Fruit fly (Drosophila melanogaster) whole organism, embryonic: Measurements from ENCODE around the gene CG4820.

Source experiments
- Ada2b ChIP-seq: fragments of 200-800 bp; sonication (Bioruptor generic); IDR thresholded peaks from 2 replicates; pipeline ENCODE4 v1.3.6; 2022; ENCODE audit warnings: missing biosample characterization, missing genetic modification characterization
- CG10209 ChIP-seq: fragments of 200-800 bp; sonication (Bioruptor generic); optimal IDR thresholded peaks from 3 replicates; lab custom pipeline; 2017; ENCODE audit warnings: missing biosample characterization, mild to moderate bottlenecking, missing genetic modification characterization, missing genetic modification reagents
- CG10321 ChIP-seq: fragments of 200-800 bp; sonication (Bioruptor generic); IDR thresholded peaks from 2 replicates; pipeline ENCODE4 v1.3.6; 2022; ENCODE audit warnings: missing biosample characterization, missing genetic modification characterization
- CG10431 ChIP-seq: fragments of 200-800 bp; sonication (Bioruptor generic); optimal IDR thresholded peaks from 3 replicates; lab custom pipeline; 2018; ENCODE audit warnings: missing biosample characterization, mild to moderate bottlenecking, missing genetic modification characterization
- CG11085 ChIP-seq: fragments of 200-800 bp; sonication (Bioruptor generic); IDR thresholded peaks from 2 replicates; pipeline ENCODE4 v1.3.6; 2022; ENCODE audit warnings: missing biosample characterization, missing genetic modification characterization
- CG11696 ChIP-seq: fragments of 200-800 bp; sonication (Bioruptor generic); IDR thresholded peaks from 2 replicates; pipeline ENCODE4 v1.3.6; 2022; ENCODE audit warnings: missing biosample characterization, missing genetic modification characterization
- CG12236 ChIP-seq: fragments of 200-800 bp; sonication (Bioruptor generic); optimal IDR thresholded peaks from 2 replicates; lab custom pipeline; 2016; ENCODE audit warnings: missing biosample characterization, missing genetic modification characterization
- CG1233 ChIP-seq: fragments of 200-800 bp; sonication (Bioruptor generic); optimal IDR thresholded peaks from 4 replicates; lab custom pipeline; 2018; ENCODE audit warnings: missing biosample characterization, mild to moderate bottlenecking, missing genetic modification characterization
- CG12659 ChIP-seq: fragments of 200-800 bp; sonication (Bioruptor generic); optimal IDR thresholded peaks from 3 replicates; lab custom pipeline; 2017; ENCODE audit warnings: mild to moderate bottlenecking, missing biosample characterization, missing genetic modification reagents, missing genetic modification characterization
- CG13296 ChIP-seq: fragments of 200-800 bp; sonication (Bioruptor generic); optimal IDR thresholded peaks from 3 replicates; lab custom pipeline; 2018; ENCODE audit warnings: missing biosample characterization, mild to moderate bottlenecking, missing genetic modification characterization
- CG15011 ChIP-seq: fragments of 200-800 bp; sonication (Bioruptor generic); optimal IDR thresholded peaks from 3 replicates; lab custom pipeline; 2018; ENCODE audit warnings: missing biosample characterization, mild to moderate bottlenecking, missing genetic modification characterization
- CG1602 ChIP-seq: fragments of 200-800 bp; sonication (Bioruptor generic); optimal IDR thresholded peaks from 3 replicates; lab custom pipeline; 2016; ENCODE audit warnings: missing biosample characterization, missing genetic modification characterization
- CG17359 ChIP-seq: fragments of 200-800 bp; sonication (Bioruptor generic); optimal IDR thresholded peaks from 3 replicates; lab custom pipeline; 2018; ENCODE audit warnings: missing biosample characterization, mild to moderate bottlenecking, missing genetic modification characterization, moderate library complexity
- CG17829 ChIP-seq: fragments of 200-800 bp; optimal IDR thresholded peaks from 2 replicates; lab custom pipeline; 2019; ENCODE audit warnings: missing biosample characterization, mild to moderate bottlenecking, missing genetic modification characterization, moderate library complexity
- CG1832 ChIP-seq: fragments of 200-800 bp; sonication (Bioruptor generic); optimal IDR thresholded peaks from 2 replicates; lab custom pipeline; 2017; ENCODE audit warnings: missing biosample characterization, mild to moderate bottlenecking, missing genetic modification characterization, inconsistent platforms
- CG18619 ChIP-seq: fragments of 200-800 bp; sonication (Bioruptor generic); optimal IDR thresholded peaks from 3 replicates; lab custom pipeline; 2017; ENCODE audit warnings: missing biosample characterization, mild to moderate bottlenecking, missing genetic modification characterization
- CG30020 ChIP-seq: fragments of 200-800 bp; optimal IDR thresholded peaks from 2 replicates; lab custom pipeline; 2019; ENCODE audit warnings: missing biosample characterization, mild to moderate bottlenecking, missing genetic modification characterization, moderate library complexity
- CG31441 ChIP-seq: fragments of 200-800 bp; sonication (Bioruptor generic); IDR thresholded peaks from 2 replicates; pipeline ENCODE4 v1.3.6; 2022; ENCODE audit warnings: missing biosample characterization, missing genetic modification characterization
- CG34376 ChIP-seq: fragments of 200-800 bp; sonication (Bioruptor generic); optimal IDR thresholded peaks from 2 replicates; lab custom pipeline; 2018; ENCODE audit warnings: missing biosample characterization, mild to moderate bottlenecking, missing genetic modification characterization
- CG3847 ChIP-seq: fragments of 200-800 bp; sonication (Bioruptor generic); IDR thresholded peaks from 2 replicates; pipeline ENCODE4 v1.3.6; 2022; ENCODE audit warnings: missing biosample characterization, missing genetic modification characterization
- CG6854 ChIP-seq: fragments of 200-800 bp; sonication (Bioruptor generic); optimal IDR thresholded peaks from 3 replicates; lab custom pipeline; 2017; ENCODE audit warnings: missing biosample characterization, mild to moderate bottlenecking, missing genetic modification characterization
- CG7372 ChIP-seq: fragments of 200-800 bp; sonication (Bioruptor generic); IDR thresholded peaks from 2 replicates; pipeline ENCODE4 v1.3.6; 2022; ENCODE audit warnings: missing biosample characterization, missing genetic modification characterization
- CG8290 ChIP-seq, 3 experiments: fragments of 200-800 bp; sonication (Bioruptor generic); optimal IDR thresholded peaks; 2 replicates each; lab custom pipeline; 2016 to 2019; ENCODE audit warnings: missing biosample characterization in 3 of 3, missing genetic modification characterization in 3 of 3, mild to moderate bottlenecking in 2 of 3, moderate library complexity in 1 of 3
- CG8359 ChIP-seq: fragments of 200-800 bp; sonication (Bioruptor generic); optimal IDR thresholded peaks from 2 replicates; lab custom pipeline; 2017; ENCODE audit warnings: missing biosample characterization, mild to moderate bottlenecking, missing genetic modification characterization, borderline replicate concordance
- CG9797 ChIP-seq: fragments of 200-800 bp; sonication (Bioruptor generic); optimal IDR thresholded peaks from 3 replicates; lab custom pipeline; 2018; ENCODE audit warnings: missing biosample characterization, mild to moderate bottlenecking, missing genetic modification characterization
- CG9876 ChIP-seq: fragments of 200-800 bp; sonication (Bioruptor generic); optimal IDR thresholded peaks from 2 replicates; lab custom pipeline; 2016; ENCODE audit warnings: missing biosample characterization, missing genetic modification characterization
- Dek ChIP-seq: fragments of 200-800 bp; sonication (Bioruptor generic); optimal IDR thresholded peaks from 3 replicates; lab custom pipeline; 2019; ENCODE audit warnings: missing biosample characterization, mild to moderate bottlenecking, missing genetic modification characterization, moderate library complexity
- Dp ChIP-seq: fragments of 200-800 bp; sonication (Bioruptor generic); optimal IDR thresholded peaks from 2 replicates; lab custom pipeline; 2018; ENCODE audit warnings: missing biosample characterization, mild to moderate bottlenecking, missing genetic modification characterization, moderate library complexity
- Hey ChIP-seq: fragments of 200-800 bp; sonication (Bioruptor generic); optimal IDR thresholded peaks from 3 replicates; lab custom pipeline; 2018; ENCODE audit warnings: missing biosample characterization, mild to moderate bottlenecking, missing genetic modification characterization
- Oli ChIP-seq: fragments of 200-800 bp; sonication (Bioruptor generic); optimal IDR thresholded peaks from 2 replicates; lab custom pipeline; 2018; ENCODE audit warnings: missing biosample characterization, mild to moderate bottlenecking, missing genetic modification characterization, moderate library complexity
- Sox102F ChIP-seq: fragments of 200-800 bp; sonication (Bioruptor generic); optimal IDR thresholded peaks from 2 replicates; lab custom pipeline; 2018; ENCODE audit warnings: missing biosample characterization, mild to moderate bottlenecking, missing genetic modification characterization, moderate library complexity
- Sry-β ChIP-seq: fragments of 200-800 bp; sonication (Bioruptor generic); optimal IDR thresholded peaks from 2 replicates; lab custom pipeline; 2018; ENCODE audit warnings: missing biosample characterization, mild to moderate bottlenecking, missing genetic modification characterization, moderate library complexity
- amos ChIP-seq: fragments of 200-800 bp; sonication (Bioruptor generic); IDR thresholded peaks from 2 replicates; pipeline ENCODE4 v1.3.6; 2022; ENCODE audit warnings: missing biosample characterization, missing genetic modification characterization; ENCODE audit not compliant: partially characterized antibody
- en ChIP-seq: fragments of 200-800 bp; sonication (Bioruptor generic); optimal IDR thresholded peaks from 2 replicates; lab custom pipeline; 2016; ENCODE audit warnings: missing biosample characterization, missing genetic modification characterization
- eve ChIP-seq, 2 experiments: fragments of >200 bp; optimal IDR thresholded peaks; 2 replicates each; lab custom pipeline; 2017; ENCODE audit warnings: missing biosample characterization in 2 of 2, missing genetic modification characterization in 2 of 2
- gem ChIP-seq: fragments of 200-800 bp; sonication (Bioruptor generic); optimal IDR thresholded peaks from 2 replicates; lab custom pipeline; 2019; ENCODE audit warnings: missing biosample characterization, mild to moderate bottlenecking, missing genetic modification characterization, moderate library complexity
- gro ChIP-seq: fragments of 200-800 bp; sonication (Bioruptor generic); optimal IDR thresholded peaks from 2 replicates; lab custom pipeline; 2016; ENCODE audit warnings: missing biosample characterization, missing genetic modification characterization
- gsb ChIP-seq: fragments of 200-800 bp; sonication (Bioruptor generic); IDR thresholded peaks from 2 replicates; pipeline ENCODE4 v1.3.6; 2022; ENCODE audit warnings: missing biosample characterization, missing genetic modification characterization
- gt ChIP-seq: fragments of 200-800 bp; sonication (Bioruptor generic); IDR thresholded peaks from 2 replicates; pipeline ENCODE4 v1.3.6; 2022; ENCODE audit warnings: missing biosample characterization, missing genetic modification characterization
- hbn ChIP-seq: fragments of 200-800 bp; sonication (Bioruptor generic); IDR thresholded peaks from 2 replicates; pipeline ENCODE4 v1.3.6; 2022; ENCODE audit warnings: missing biosample characterization, missing genetic modification characterization; ENCODE audit not compliant: partially characterized antibody
- hth ChIP-seq: fragments of >200 bp; optimal IDR thresholded peaks from 2 replicates; lab custom pipeline; 2017; ENCODE audit warnings: inconsistent platforms
- knrl ChIP-seq: fragments of 200-800 bp; sonication (Bioruptor generic); IDR thresholded peaks from 3 replicates; pipeline ENCODE4 v1.3.6; 2022; ENCODE audit warnings: missing biosample characterization, missing genetic modification characterization; ENCODE audit not compliant: partially characterized antibody
- slp2 ChIP-seq: fragments of 200-800 bp; sonication (Bioruptor generic); optimal IDR thresholded peaks from 2 replicates; lab custom pipeline; 2016; ENCODE audit warnings: missing biosample characterization, missing genetic modification characterization
- sna ChIP-seq: fragments of 200-800 bp; sonication (Bioruptor generic); IDR thresholded peaks from 2 replicates; pipeline ENCODE4 v1.3.6; 2022; ENCODE audit warnings: missing biosample characterization, missing genetic modification characterization; ENCODE audit not compliant: partially characterized antibody
- sob ChIP-seq: fragments of 200-800 bp; sonication (Bioruptor generic); IDR thresholded peaks from 2 replicates; pipeline ENCODE4 v1.3.6; 2022; ENCODE audit warnings: missing biosample characterization, missing genetic modification characterization
- sug ChIP-seq: fragments of 200-800 bp; optimal IDR thresholded peaks from 2 replicates; lab custom pipeline; 2019; ENCODE audit warnings: missing biosample characterization, mild to moderate bottlenecking, missing genetic modification characterization, moderate library complexity
- tgo ChIP-seq: fragments of 200-800 bp; sonication (Bioruptor generic); IDR thresholded peaks from 3 replicates; pipeline ENCODE4 v1.3.6; 2022; ENCODE audit warnings: missing biosample characterization, missing genetic modification characterization
- usp ChIP-seq: fragments of >200 bp; optimal IDR thresholded peaks from 2 replicates; lab custom pipeline; 2017; ENCODE audit warnings: missing biosample characterization, missing genetic modification characterization
- vnd ChIP-seq: fragments of 200-800 bp; sonication (Bioruptor generic); IDR thresholded peaks from 3 replicates; pipeline ENCODE4 v1.3.6; 2022; ENCODE audit warnings: missing biosample characterization, missing genetic modification characterization; ENCODE audit not compliant: partially characterized antibody
- zfh1 ChIP-seq: fragments of 200-800 bp; sonication (Bioruptor generic); IDR thresholded peaks from 3 replicates; pipeline ENCODE4 v1.3.6; 2022; ENCODE audit warnings: missing biosample characterization, missing genetic modification characterization

Gene CG4820

dm6 chr3R:11200885-11201421 lies 15.4 kb upstream of the CG4820 start (continued):
- TF ChIP-seq CG1233 (GFP tag; lab: Kevin White, UChicago) (peak; percentile 58), gt (GFP tag; lab: Robert Waterston, UW) (no peak), CG11085 (GFP tag; lab: Robert Waterston, UW) (no peak), gsb (GFP tag; lab: Robert Waterston, UW) (no peak), CG17829 (no peak), CG30020 (tag; lab: Kevin White, UChicago) (no peak), sug (tag; lab: Kevin White, UChicago) (peak; percentile 74), sna (GFP tag; lab: Robert Waterston, UW) (no peak), Oli (tag; lab: Kevin White, UChicago) (peak; percentile 73), eve (GFP tag; optimal IDR thresholded peaks at IDR 0.05; lab: Kevin White, UChicago) (no peak), Sry-β (GFP tag; lab: Kevin White, UChicago) (no peak), CG11696 (GFP tag; lab: Robert Waterston, UW) (no peak), CG10209 (peak; percentile 55), CG18619 (GFP tag; lab: Kevin White, UChicago) (peak; percentile 56), CG9876 (GFP tag; lab: Kevin White, UChicago) (no peak), CG17359 (tag; lab: Kevin White, UChicago) (peak; percentile 55), tgo (GFP tag; lab: Robert Waterston, UW) (peak; percentile 61; the same call in 2 of the 3 replicates), CG9797 (GFP tag; lab: Kevin White, UChicago) (no peak), knrl (GFP tag; lab: Robert Waterston, UW) (no peak), zfh1 (GFP tag; lab: Robert Waterston, UW) (peak; percentile 58; the same call in 1 of the 3 replicates), hbn (GFP tag; lab: Robert Waterston, UW) (no peak), CG15011 (GFP tag; lab: Kevin White, UChicago) (peak; percentile 7), CG8290 (GFP tag; optimal IDR thresholded peaks at IDR 0.05; lab: Kevin White, UChicago) (no peak), CG8290 (tag; optimal IDR thresholded peaks at IDR 0.05; lab: Kevin White, UChicago) (no peak), CG12659 (peak; percentile 47), CG1602 (peak; percentile 9), CG13296 (GFP tag; lab: Kevin White, UChicago) (no peak), amos (no peak), CG3847 (peak; percentile 40), CG10321 (GFP tag; lab: Robert Waterston, UW) (no peak), CG12236 (no peak), Sox102F (peak; percentile 71), CG31441 (GFP tag; lab: Robert Waterston, UW) (no peak; the same call in 1 of the 2 replicates), Ada2b (GFP tag; lab: Robert Waterston, UW) (peak; percentile 57), CG7372 (GFP tag; lab: Robert Waterston, UW) (no peak), Hey (tag; lab: Kevin White, UChicago) (no peak), CG8359 (GFP tag; lab: Kevin White, UChicago) (no peak), CG10431 (GFP tag; lab: Kevin White, UChicago) (no peak), CG1832 (GFP tag; lab: Kevin White, UChicago) (no peak), hth (lab: Kevin White, UChicago) (no peak), Dek (tag; lab: Kevin White, UChicago) (peak; percentile 75), CG34376 (peak; percentile 49), CG6854 (GFP tag; lab: Kevin White, UChicago) (peak; percentile 26), gro (no peak), slp2 (GFP tag; lab: Kevin White, UChicago) (no peak), gem (tag; lab: Kevin White, UChicago) (peak; percentile 82), Dp (no peak), en (GFP tag; lab: Kevin White, UChicago) (no peak), sob (GFP tag; lab: Robert Waterston, UW) (peak; percentile 73; the same call in 1 of the 2 replicates), usp (GFP tag; lab: Kevin White, UChicago) (no peak), vnd (GFP tag; lab: Robert Waterston, UW) (no peak)
